Worm (Caenorhabditis elegans) whole organism, late embryonic: ENCODE data around the gene T06D4.6.

ENCODE experiments used
- ama-1 ChIP-seq: fragments of 150-350 bp; optimal IDR thresholded peaks from 2 replicates; lab custom pipeline; 2014
- ceh-18 ChIP-seq: sonication (generic microtip); optimal IDR thresholded peaks from 2 replicates; lab custom pipeline; 2016; ENCODE audit warnings: missing genetic modification characterization, missing compliant biosample characterization
- nhr-11 ChIP-seq: fragments of 150-350 bp; optimal IDR thresholded peaks from 2 replicates; lab custom pipeline; 2014; ENCODE audit warnings: missing biosample characterization, missing genetic modification characterization
- pha-4 ChIP-seq: fragments of 150-350 bp; optimal IDR thresholded peaks from 2 replicates; lab custom pipeline; 2018; ENCODE audit warnings: missing biosample characterization, missing genetic modification reagents, missing genetic modification characterization
- ref-2 ChIP-seq: sonication (generic microtip); optimal IDR thresholded peaks from 2 replicates; lab custom pipeline; 2016; ENCODE audit warnings: missing genetic modification characterization, missing compliant biosample characterization

DNA sequence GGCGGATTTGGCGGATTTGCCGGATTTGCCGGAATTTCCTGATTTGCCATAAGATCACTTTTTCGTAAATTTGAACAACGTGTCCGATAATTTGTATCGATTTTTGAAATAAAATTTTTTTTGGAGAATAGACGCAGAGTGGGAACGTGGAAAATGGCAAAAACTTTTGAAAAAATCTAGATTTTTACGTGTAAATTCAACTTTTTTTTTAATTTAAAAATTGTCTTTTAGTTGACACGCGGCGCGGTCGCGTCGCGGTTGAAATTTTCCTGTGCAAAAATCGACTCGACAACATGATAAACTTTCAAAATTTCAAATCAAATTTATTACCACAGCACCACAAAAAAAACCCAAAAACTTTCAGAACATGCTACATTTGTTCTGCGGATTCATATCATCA is 8.1 kb upstream of the T06D4.6 start, which contains the start of gene nep-20:
- TF ChIP-seq ceh-18 (tag; lab: Kevin White, UChicago) = no peak
- TF ChIP-seq pha-4 (tag; lab: Kevin White, UChicago) = no peak
- no peak for TF ChIP-seq nhr-11
- no peak for TF ChIP-seq ref-2 (tag; lab: Kevin White, UChicago)
- TF ChIP-seq ama-1 (lab: Kevin White, UChicago) = no peak
